Worm (Caenorhabditis elegans) whole organism, midembryonic: Measurements from ENCODE around the gene nhr-161.

ENCODE experiments used
- T22C8.4 ChIP-seq: fragments of 200-800 bp; sonication (Bioruptor generic); IDR thresholded peaks from 2 replicates; pipeline ENCODE4 v1.3.6; 2022; ENCODE audit warnings: missing genetic modification characterization, missing compliant biosample characterization
- cog-1 ChIP-seq: sonication (generic microtip); optimal IDR thresholded peaks from 2 replicates; lab custom pipeline; 2016; ENCODE audit warnings: missing genetic modification characterization, missing compliant biosample characterization
- flt-1 ChIP-seq: fragments of 200-800 bp; sonication (Bioruptor generic); IDR thresholded peaks from 2 replicates; pipeline ENCODE4 v1.3.6; 2022; ENCODE audit warnings: missing genetic modification characterization, missing compliant biosample characterization
- klf-2 ChIP-seq: fragments of 200-800 bp; sonication (Bioruptor generic); conservative IDR thresholded peaks from 2 replicates; pipeline ENCODE4 v1.3.6; 2022; ENCODE audit warnings: missing genetic modification reagents, missing genetic modification characterization, missing compliant biosample characterization
- med-1 ChIP-seq: sonication (generic microtip); optimal IDR thresholded peaks from 2 replicates; lab custom pipeline; 2017; ENCODE audit warnings: missing genetic modification characterization, mild to moderate bottlenecking, missing compliant biosample characterization, antibody characterized with exemption, missing genetic modification reagents; ENCODE audit not compliant: insufficient read depth
- ref-1 ChIP-seq: fragments of 200-800 bp; sonication (Bioruptor generic); conservative IDR thresholded peaks from 2 replicates; pipeline ENCODE4 v1.3.6; 2022; ENCODE audit warnings: missing genetic modification reagents, missing genetic modification characterization, missing compliant biosample characterization
- tab-1 ChIP-seq: fragments of 200-800 bp; sonication (Bioruptor generic); IDR thresholded peaks from 2 replicates; pipeline ENCODE4 v1.3.6; 2022; ENCODE audit warnings: missing genetic modification characterization, missing compliant biosample characterization
- ztf-23 ChIP-seq: fragments of 200-800 bp; sonication (Bioruptor generic); IDR thresholded peaks from 2 replicates; pipeline ENCODE4 v1.3.6; 2022; ENCODE audit warnings: missing genetic modification reagents, missing genetic modification characterization, missing compliant biosample characterization
- ztf-29 ChIP-seq: fragments of 200-800 bp; sonication (Bioruptor generic); IDR thresholded peaks from 2 replicates; pipeline ENCODE4 v1.3.6; 2022; ENCODE audit warnings: missing genetic modification reagents, missing genetic modification characterization, missing compliant biosample characterization

Gene nhr-161

DNA sequence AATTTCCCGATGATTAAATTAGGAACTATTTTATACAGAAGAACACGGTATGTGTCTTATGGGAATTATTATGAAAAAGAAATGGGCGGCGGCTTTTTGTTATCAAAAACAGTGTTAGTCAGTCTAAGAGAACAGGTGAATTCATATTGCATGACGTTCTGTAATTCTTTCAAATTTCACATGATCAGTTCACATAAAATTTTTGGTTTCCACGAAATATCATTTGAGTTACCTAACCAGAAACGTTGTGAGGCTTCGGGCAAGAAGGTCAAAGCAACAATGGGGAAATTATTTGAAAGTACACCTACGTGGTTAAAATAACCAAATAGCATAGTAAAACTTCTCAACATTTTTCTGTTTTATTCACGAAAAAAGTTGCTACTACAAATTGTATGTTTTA, 46.8 kb downstream of the nhr-161 start, which contains the start of gene Y57E12B.10:
Y57E12B.10 (minus strand) TSS at position 101 of the 400 bp plus-strand sequence.
- TF ChIP-seq T22C8.4 (GFP tag; lab: Robert Waterston, UW) (no peak), ztf-23 (no peak), tab-1 (GFP tag; lab: Robert Waterston, UW) (no peak), ref-1 (GFP tag; lab: Robert Waterston, UW) (no peak), klf-2 (no peak), cog-1 (tag; lab: Kevin White, UChicago) (no peak)

DNA sequence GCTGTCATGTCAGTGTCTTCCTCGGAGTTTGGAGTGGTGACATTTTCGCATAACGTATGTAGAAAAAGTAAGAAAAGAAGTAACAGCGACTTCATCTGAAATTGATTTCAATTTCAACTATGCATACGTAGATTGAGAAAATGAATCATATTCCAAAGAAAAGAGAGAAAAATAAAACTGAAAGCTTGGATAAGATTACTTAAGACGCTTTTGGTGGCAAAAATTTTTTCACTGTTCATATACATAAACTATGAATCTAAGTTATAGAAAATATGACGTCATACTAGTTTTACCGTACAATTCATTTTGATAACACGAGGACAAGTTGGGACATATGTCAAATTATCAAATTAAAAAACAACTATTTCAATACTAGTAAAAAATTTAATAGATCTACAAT, 48.5 kb downstream of the nhr-161 start, which contains the start of gene lipl-6:
lipl-6 (minus strand) TSS at position 101 of the 400 bp plus-strand sequence.
- no peak for TF ChIP-seq cog-1 (tag; lab: Kevin White, UChicago)
- TF ChIP-seq T22C8.4 (GFP tag; lab: Robert Waterston, UW), result no peak
- no peak for TF ChIP-seq ref-1 (GFP tag; lab: Robert Waterston, UW)
- TF ChIP-seq med-1 (GFP tag; lab: Kevin White, UChicago), result no peak
- no peak for TF ChIP-seq klf-2
- TF ChIP-seq ztf-29, result no peak
- no peak for TF ChIP-seq ztf-23
- no peak for TF ChIP-seq tab-1 (GFP tag; lab: Robert Waterston, UW)
- no peak for TF ChIP-seq flt-1 (GFP tag; lab: Robert Waterston, UW)
